Fruit fly (Drosophila melanogaster) whole organism, embryonic: ENCODE data around the gene AP-1mu.

Experiments used
- ATbp ChIP-seq: fragments of 200-800 bp; sonication (Bioruptor generic); optimal IDR thresholded peaks from 2 replicates; lab custom pipeline; 2017; ENCODE audit warnings: missing biosample characterization, mild to moderate bottlenecking, missing genetic modification characterization, missing genetic modification reagents
- Atf3 ChIP-seq: fragments of 200-800 bp; sonication (Bioruptor generic); optimal IDR thresholded peaks from 3 replicates; lab custom pipeline; 2016; ENCODE audit warnings: missing biosample characterization, missing genetic modification characterization
- B-H2 ChIP-seq: fragments of 200-800 bp; sonication (Bioruptor generic); optimal IDR thresholded peaks from 2 replicates; lab custom pipeline; 2018; ENCODE audit warnings: missing biosample characterization, mild to moderate bottlenecking, missing genetic modification characterization
- Bteb2 ChIP-seq: fragments of 200-800 bp; sonication (Bioruptor generic); optimal IDR thresholded peaks from 2 replicates; lab custom pipeline; 2016; ENCODE audit warnings: missing biosample characterization, missing genetic modification characterization
- CG10274 ChIP-seq: fragments of 200-800 bp; sonication (Bioruptor generic); optimal IDR thresholded peaks from 3 replicates; lab custom pipeline; 2017; ENCODE audit warnings: missing biosample characterization, mild to moderate bottlenecking, missing genetic modification characterization
- CG10959 ChIP-seq: fragments of 200-800 bp; sonication (Bioruptor generic); IDR thresholded peaks from 2 replicates; pipeline ENCODE4 v1.3.6; 2022; ENCODE audit warnings: missing biosample characterization, missing genetic modification characterization
- CG11560 ChIP-seq: fragments of 200-800 bp; sonication (Bioruptor generic); IDR thresholded peaks from 3 replicates; pipeline ENCODE4 v1.3.6; 2022; ENCODE audit warnings: missing biosample characterization, missing genetic modification characterization
- CG11696 ChIP-seq: fragments of 200-800 bp; sonication (Bioruptor generic); IDR thresholded peaks from 2 replicates; pipeline ENCODE4 v1.3.6; 2022; ENCODE audit warnings: missing biosample characterization, missing genetic modification characterization
- CG12155 ChIP-seq: fragments of 200-800 bp; sonication (Bioruptor generic); optimal IDR thresholded peaks from 3 replicates; lab custom pipeline; 2016; ENCODE audit warnings: missing biosample characterization, missing genetic modification characterization
- CG12299 ChIP-seq: fragments of 200-800 bp; sonication (Bioruptor generic); optimal IDR thresholded peaks from 2 replicates; lab custom pipeline; 2018; ENCODE audit warnings: missing biosample characterization, mild to moderate bottlenecking, missing genetic modification characterization
- CG14050 ChIP-seq: fragments of 200-800 bp; sonication (Bioruptor generic); IDR thresholded peaks from 3 replicates; pipeline ENCODE4 v1.3.6; 2022; ENCODE audit warnings: missing biosample characterization, missing genetic modification characterization
- CG17361 ChIP-seq: fragments of 200-800 bp; sonication (Bioruptor generic); IDR thresholded peaks from 3 replicates; pipeline ENCODE4 v1.3.6; 2022; ENCODE audit warnings: missing biosample characterization, missing genetic modification characterization
- CG18599 ChIP-seq: fragments of 200-800 bp; sonication (Bioruptor generic); optimal IDR thresholded peaks from 3 replicates; lab custom pipeline; 2017; ENCODE audit warnings: missing biosample characterization, missing genetic modification characterization, mild to moderate bottlenecking, moderate library complexity, missing genetic modification reagents
- CG33557 ChIP-seq: fragments of 200-800 bp; sonication (Bioruptor generic); optimal IDR thresholded peaks from 2 replicates; lab custom pipeline; 2019; ENCODE audit warnings: missing biosample characterization, mild to moderate bottlenecking, missing genetic modification characterization, moderate library complexity
- CG3995 ChIP-seq: fragments of 200-800 bp; sonication (Bioruptor generic); optimal IDR thresholded peaks from 3 replicates; lab custom pipeline; 2016; ENCODE audit warnings: missing biosample characterization, missing genetic modification characterization
- CG8290 ChIP-seq, 3 experiments: fragments of 200-800 bp; sonication (Bioruptor generic); optimal IDR thresholded peaks; 2 replicates each; lab custom pipeline; 2016 to 2019; ENCODE audit warnings: missing biosample characterization in 3 of 3, missing genetic modification characterization in 3 of 3, mild to moderate bottlenecking in 2 of 3, moderate library complexity in 1 of 3
- CG9609 ChIP-seq: fragments of 200-800 bp; sonication (Bioruptor generic); optimal IDR thresholded peaks from 3 replicates; lab custom pipeline; 2016; ENCODE audit warnings: missing biosample characterization, missing genetic modification characterization
- CG9727 ChIP-seq: fragments of 200-800 bp; sonication (Bioruptor generic); optimal IDR thresholded peaks from 3 replicates; lab custom pipeline; 2017; ENCODE audit warnings: missing biosample characterization, mild to moderate bottlenecking, missing genetic modification characterization
- CHES-1-like ChIP-seq: fragments of 200-800 bp; sonication (Bioruptor generic); optimal IDR thresholded peaks from 2 replicates; lab custom pipeline; 2016; ENCODE audit warnings: missing biosample characterization, missing genetic modification characterization
- Chrac-16 ChIP-seq: fragments of 200-800 bp; sonication (Bioruptor generic); optimal IDR thresholded peaks from 3 replicates; lab custom pipeline; 2016; ENCODE audit warnings: missing biosample characterization, missing genetic modification characterization
- Dp ChIP-seq: fragments of 200-800 bp; sonication (Bioruptor generic); optimal IDR thresholded peaks from 2 replicates; lab custom pipeline; 2018; ENCODE audit warnings: missing biosample characterization, mild to moderate bottlenecking, missing genetic modification characterization, moderate library complexity
- E2f2 ChIP-seq: fragments of 200-800 bp; sonication (Bioruptor generic); IDR thresholded peaks from 2 replicates; pipeline ENCODE4 v1.3.6; 2022; ENCODE audit warnings: missing biosample characterization, missing genetic modification characterization
- ERR ChIP-seq: fragments of 200-800 bp; sonication (Bioruptor generic); optimal IDR thresholded peaks from 2 replicates; lab custom pipeline; 2016; ENCODE audit warnings: missing biosample characterization, missing genetic modification characterization
- Fer1 ChIP-seq: fragments of 200-800 bp; sonication (Bioruptor generic); optimal IDR thresholded peaks from 2 replicates; lab custom pipeline; 2017; ENCODE audit warnings: missing biosample characterization, mild to moderate bottlenecking, missing genetic modification characterization
- Gsc ChIP-seq: fragments of 200-800 bp; sonication (Bioruptor generic); IDR thresholded peaks from 2 replicates; pipeline ENCODE4 v1.3.6; 2022; ENCODE audit warnings: missing biosample characterization, missing genetic modification characterization
- Jarid2 ChIP-seq: fragments of 200-800 bp; sonication (Bioruptor generic); optimal IDR thresholded peaks from 3 replicates; lab custom pipeline; 2017; ENCODE audit warnings: mild to moderate bottlenecking, missing biosample characterization, missing genetic modification reagents, missing genetic modification characterization
- Max ChIP-seq: fragments of 200-800 bp; sonication (Bioruptor generic); optimal IDR thresholded peaks from 2 replicates; lab custom pipeline; 2016; ENCODE audit warnings: missing biosample characterization, mild to moderate bottlenecking, missing genetic modification characterization
- Nf-YC ChIP-seq: fragments of 200-800 bp; optimal IDR thresholded peaks from 3 replicates; lab custom pipeline; 2019; ENCODE audit warnings: missing biosample characterization, mild to moderate bottlenecking, missing genetic modification characterization, moderate library complexity
- Poxn ChIP-seq: fragments of 200-800 bp; sonication (Bioruptor generic); IDR thresholded peaks from 2 replicates; pipeline ENCODE4 v1.3.6; 2022; ENCODE audit warnings: missing biosample characterization, missing genetic modification characterization
- Sry-δ ChIP-seq: fragments of 200-800 bp; sonication (Bioruptor generic); optimal IDR thresholded peaks from 2 replicates; lab custom pipeline; 2016; ENCODE audit warnings: missing biosample characterization, missing genetic modification characterization
- TFAM ChIP-seq: fragments of 200-800 bp; sonication (Bioruptor generic); optimal IDR thresholded peaks from 2 replicates; lab custom pipeline; 2017; ENCODE audit warnings: missing biosample characterization, missing genetic modification characterization, inconsistent platforms
- az2 ChIP-seq: fragments of 200-800 bp; sonication (Bioruptor generic); optimal IDR thresholded peaks from 3 replicates; lab custom pipeline; 2016; ENCODE audit warnings: missing biosample characterization, missing genetic modification characterization
- cad ChIP-seq: fragments of >200 bp; optimal IDR thresholded peaks from 2 replicates; lab custom pipeline; 2017; ENCODE audit warnings: missing biosample characterization, missing genetic modification characterization
- crc ChIP-seq: fragments of 200-800 bp; sonication (Bioruptor generic); optimal IDR thresholded peaks from 2 replicates; lab custom pipeline; 2016; ENCODE audit warnings: missing biosample characterization, missing genetic modification characterization
- croc ChIP-seq: fragments of 200-800 bp; sonication (Bioruptor generic); conservative IDR thresholded peaks from 3 replicates; pipeline ENCODE4 v1.3.6; 2022; ENCODE audit warnings: missing biosample characterization, missing genetic modification characterization
- dmrt99B ChIP-seq: fragments of 200-800 bp; sonication (Bioruptor generic); optimal IDR thresholded peaks from 2 replicates; lab custom pipeline; 2018; ENCODE audit warnings: missing biosample characterization, mild to moderate bottlenecking, missing genetic modification characterization, moderate library complexity
- eve ChIP-seq, 2 experiments: fragments of >200 bp; optimal IDR thresholded peaks; 2 replicates each; lab custom pipeline; 2017; ENCODE audit warnings: missing biosample characterization in 2 of 2, missing genetic modification characterization in 2 of 2
- gce ChIP-seq: fragments of 200-800 bp; sonication (Bioruptor generic); IDR thresholded peaks from 3 replicates; pipeline ENCODE4 v1.3.6; 2022; ENCODE audit warnings: missing biosample characterization, missing genetic modification characterization
- ken ChIP-seq: fragments of 200-800 bp; sonication (Bioruptor generic); IDR thresholded peaks from 3 replicates; pipeline ENCODE4 v1.3.6; 2022; ENCODE audit warnings: missing biosample characterization, missing genetic modification characterization
- nmo ChIP-seq: fragments of 200-800 bp; sonication (Bioruptor generic); optimal IDR thresholded peaks from 2 replicates; lab custom pipeline; 2018; ENCODE audit warnings: missing biosample characterization, mild to moderate bottlenecking, missing genetic modification characterization, moderate library complexity
- repo ChIP-seq: fragments of 200-800 bp; sonication (Bioruptor generic); optimal IDR thresholded peaks from 2 replicates; lab custom pipeline; 2016; ENCODE audit warnings: missing biosample characterization, missing genetic modification characterization
- rib ChIP-seq: fragments of 200-800 bp; sonication (Bioruptor generic); IDR thresholded peaks from 2 replicates; pipeline ENCODE4 v1.3.6; 2022; ENCODE audit warnings: missing biosample characterization, missing genetic modification characterization
- row ChIP-seq: fragments of 200-800 bp; sonication (Bioruptor generic); IDR thresholded peaks from 3 replicates; pipeline ENCODE4 v1.3.6; 2022; ENCODE audit warnings: missing biosample characterization, missing genetic modification characterization
- salm ChIP-seq: fragments of 200-800 bp; sonication (Bioruptor generic); optimal IDR thresholded peaks from 2 replicates; lab custom pipeline; 2018; ENCODE audit warnings: missing biosample characterization, mild to moderate bottlenecking, missing genetic modification characterization
- shn ChIP-seq: fragments of 200-800 bp; sonication (Bioruptor generic); optimal IDR thresholded peaks from 3 replicates; lab custom pipeline; 2016; ENCODE audit warnings: missing biosample characterization, missing genetic modification characterization
- slbo ChIP-seq: fragments of 200-800 bp; sonication (Bioruptor generic); IDR thresholded peaks from 2 replicates; pipeline ENCODE4 v1.3.6; 2022; ENCODE audit warnings: missing biosample characterization, missing genetic modification characterization
- sqz ChIP-seq: fragments of 200-800 bp; sonication (Bioruptor generic); optimal IDR thresholded peaks from 3 replicates; lab custom pipeline; 2018; ENCODE audit warnings: missing biosample characterization, mild to moderate bottlenecking, missing genetic modification characterization
- stc ChIP-seq: fragments of 200-800 bp; sonication (Bioruptor generic); IDR thresholded peaks from 2 replicates; pipeline ENCODE4 v1.3.6; 2022; ENCODE audit warnings: missing biosample characterization, missing genetic modification characterization
- stwl ChIP-seq: fragments of 200-800 bp; sonication (Bioruptor generic); optimal IDR thresholded peaks from 3 replicates; lab custom pipeline; 2018; ENCODE audit warnings: missing biosample characterization, mild to moderate bottlenecking, missing genetic modification characterization, moderate library complexity
- unpg ChIP-seq: fragments of 200-800 bp; sonication (Bioruptor generic); optimal IDR thresholded peaks from 3 replicates; lab custom pipeline; 2018; ENCODE audit warnings: missing biosample characterization, mild to moderate bottlenecking, missing genetic modification characterization, moderate library complexity
- vvl ChIP-seq: fragments of 200-800 bp; sonication (Bioruptor generic); IDR thresholded peaks from 2 replicates; pipeline ENCODE4 v1.3.6; 2022; ENCODE audit warnings: missing biosample characterization, missing genetic modification characterization
- wek ChIP-seq: fragments of 200-800 bp; sonication (Bioruptor generic); optimal IDR thresholded peaks from 3 replicates; lab custom pipeline; 2018; ENCODE audit warnings: missing biosample characterization, mild to moderate bottlenecking, missing genetic modification characterization, moderate library complexity
- zfh1 ChIP-seq: fragments of 200-800 bp; sonication (Bioruptor generic); IDR thresholded peaks from 3 replicates; pipeline ENCODE4 v1.3.6; 2022; ENCODE audit warnings: missing biosample characterization, missing genetic modification characterization

AP-1mu gene

DNA sequence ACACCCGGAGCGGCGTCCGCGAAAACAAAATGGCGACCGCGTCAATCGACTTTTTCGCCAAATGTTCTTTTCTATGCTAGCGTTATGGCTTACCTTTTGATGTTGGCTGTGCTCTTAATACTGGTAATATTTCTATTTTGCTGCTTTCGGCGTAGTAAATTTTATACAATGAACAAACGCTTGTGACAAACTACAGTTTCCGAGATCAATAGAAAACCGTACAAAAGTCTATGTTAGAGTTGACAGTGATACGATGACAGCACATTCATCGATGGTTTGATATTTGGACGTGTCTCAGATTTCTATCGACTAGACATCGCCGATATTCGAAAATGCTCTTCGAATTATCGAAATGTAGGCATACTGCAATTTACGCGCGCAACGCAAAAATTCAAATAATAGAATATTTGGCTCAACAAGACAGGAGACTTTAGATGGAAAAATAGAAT lies 49.2 kb downstream of the AP-1mu start, which contains the start of gene rump (continued):
- TF ChIP-seq gce, result no peak
- no peak for TF ChIP-seq ken (GFP tag; lab: Robert Waterston, UW)
- no peak for TF ChIP-seq zfh1 (GFP tag; lab: Robert Waterston, UW)
- TF ChIP-seq salm, result no peak
- TF ChIP-seq stwl (tag; lab: Kevin White, UChicago), result peak; percentile 68
- TF ChIP-seq row (GFP tag; lab: Robert Waterston, UW), result no peak
- no peak for TF ChIP-seq cad (GFP tag; lab: Kevin White, UChicago)
- no peak for TF ChIP-seq CG11696
- no peak for TF ChIP-seq CG10274
- no peak for TF ChIP-seq Poxn (GFP tag; lab: Robert Waterston, UW)
- no peak for TF ChIP-seq CG14050 (GFP tag; lab: Robert Waterston, UW)
- TF ChIP-seq Jarid2 (GFP tag; lab: Kevin White, UChicago), result no peak
- peak; percentile 40 for TF ChIP-seq Nf-YC (tag; lab: Kevin White, UChicago)
- no peak for TF ChIP-seq stc (GFP tag; lab: Robert Waterston, UW)
- TF ChIP-seq Atf3 (GFP tag; lab: Kevin White, UChicago), result no peak
- TF ChIP-seq CG3995 (GFP tag; lab: Kevin White, UChicago), result peak; percentile 94
- no peak for TF ChIP-seq CG8290 (GFP tag; optimal IDR thresholded peaks at IDR 0.05; lab: Kevin White, UChicago)
- peak in 1 of 2 experiments; percentile 59 for TF ChIP-seq CG8290 (tag; optimal IDR thresholded peaks at IDR 0.05; lab: Kevin White, UChicago)
- no peak for TF ChIP-seq Max (GFP tag; lab: Kevin White, UChicago)
- TF ChIP-seq unpg (GFP tag; lab: Kevin White, UChicago), result no peak
- TF ChIP-seq CHES-1-like (GFP tag; lab: Kevin White, UChicago), result peak; percentile 49
- TF ChIP-seq nmo (GFP tag; lab: Kevin White, UChicago), result peak; percentile 46
- no peak for TF ChIP-seq ERR (GFP tag; lab: Kevin White, UChicago)
- TF ChIP-seq B-H2 (GFP tag; lab: Kevin White, UChicago), result peak; percentile 26
- no peak for TF ChIP-seq wek (GFP tag; lab: Kevin White, UChicago)
- no peak for TF ChIP-seq slbo (GFP tag; lab: Robert Waterston, UW)
- TF ChIP-seq Gsc (GFP tag; lab: Robert Waterston, UW), result no peak
- TF ChIP-seq rib, result no peak
- TF ChIP-seq dmrt99B (tag; lab: Kevin White, UChicago), result no peak
- no peak for TF ChIP-seq repo (GFP tag; lab: Kevin White, UChicago)
- TF ChIP-seq CG12299 (tag; lab: Kevin White, UChicago), result no peak
- TF ChIP-seq sqz (GFP tag; lab: Kevin White, UChicago), result no peak
- TF ChIP-seq CG9609 (GFP tag; lab: Kevin White, UChicago), result no peak
- TF ChIP-seq E2f2 (GFP tag; lab: Robert Waterston, UW), result no peak
- TF ChIP-seq shn (GFP tag; lab: Kevin White, UChicago), result no peak
- TF ChIP-seq Dp (GFP tag; lab: Kevin White, UChicago), result peak; percentile 99
- peak; percentile 98 for TF ChIP-seq Sry-δ (GFP tag; lab: Kevin White, UChicago)
- TF ChIP-seq Bteb2, result no peak
- TF ChIP-seq CG18599 (GFP tag; lab: Kevin White, UChicago), result no peak
- no peak for TF ChIP-seq crc (GFP tag; lab: Kevin White, UChicago)
- TF ChIP-seq vvl (GFP tag; lab: Robert Waterston, UW), result no peak
- TF ChIP-seq az2 (GFP tag; lab: Kevin White, UChicago), result no peak
- no peak for TF ChIP-seq CG12155 (GFP tag; lab: Kevin White, UChicago)
- TF ChIP-seq eve (GFP tag; optimal IDR thresholded peaks at IDR 0.05; lab: Kevin White, UChicago), result no peak
- no peak for TF ChIP-seq TFAM (GFP tag; lab: Kevin White, UChicago)
- no peak for TF ChIP-seq Chrac-16 (GFP tag; lab: Kevin White, UChicago)
- TF ChIP-seq ATbp (GFP tag; lab: Kevin White, UChicago), result no peak
- TF ChIP-seq CG17361 (GFP tag; lab: Robert Waterston, UW), result no peak
- no peak for TF ChIP-seq CG11560 (tag; lab: Robert Waterston, UW)
- TF ChIP-seq croc (GFP tag; lab: Robert Waterston, UW), result no peak
- TF ChIP-seq CG10959, result no peak
- TF ChIP-seq CG33557 (GFP tag; lab: Kevin White, UChicago), result no peak
- no peak for TF ChIP-seq CG9727 (GFP tag; lab: Kevin White, UChicago)
- no peak for TF ChIP-seq Fer1 (GFP tag; lab: Kevin White, UChicago)
